Worm (Caenorhabditis elegans) whole organism, mixed stage, embryonic: Measurements from ENCODE around the gene lips-3.
A peak's percentile ranks its signal among the peaks of the same experiment; 100 is the strongest.

Experiments used
- M03D4.4 ChIP-seq: sonication (generic microtip); optimal IDR thresholded peaks from 2 replicates; lab custom pipeline; 2017; ENCODE audit warnings: mild to moderate bottlenecking, missing genetic modification characterization, missing compliant biosample characterization
- bed-3 ChIP-seq: fragments of 200-800 bp; sonication (Bioruptor generic); optimal IDR thresholded peaks from 3 replicates; lab custom pipeline; 2018; ENCODE audit warnings: mild to moderate bottlenecking, missing genetic modification characterization, moderate library complexity, missing compliant biosample characterization
- blmp-1 ChIP-seq: fragments of 150-350 bp; optimal IDR thresholded peaks from 2 replicates; lab custom pipeline; 2014; ENCODE audit warnings: missing biosample characterization, missing genetic modification characterization
- ceh-39 ChIP-seq: fragments of 150-350 bp; optimal IDR thresholded peaks from 2 replicates; lab custom pipeline; 2014; ENCODE audit warnings: missing biosample characterization, missing genetic modification characterization
- ceh-43 ChIP-seq: fragments of 200-800 bp; sonication (Bioruptor generic); optimal IDR thresholded peaks from 2 replicates; lab custom pipeline; 2018; ENCODE audit warnings: mild to moderate bottlenecking, missing genetic modification characterization, moderate library complexity, missing compliant biosample characterization
- ceh-83 ChIP-seq: fragments of 200-800 bp; sonication (Bioruptor generic); optimal IDR thresholded peaks from 2 replicates; lab custom pipeline; 2018; ENCODE audit warnings: mild to moderate bottlenecking, missing genetic modification characterization, missing compliant biosample characterization
- ces-1 ChIP-seq: fragments of 150-350 bp; optimal IDR thresholded peaks from 2 replicates; lab custom pipeline; 2014; ENCODE audit warnings: missing biosample characterization, missing genetic modification reagents, missing genetic modification characterization
- cnd-1 ChIP-seq: fragments of 200-800 bp; sonication (Bioruptor generic); optimal IDR thresholded peaks from 2 replicates; lab custom pipeline; 2018; ENCODE audit warnings: mild to moderate bottlenecking, missing genetic modification characterization, missing compliant biosample characterization
- drap-1 ChIP-seq: fragments of 200-800 bp; sonication (Bioruptor generic); optimal IDR thresholded peaks from 3 replicates; lab custom pipeline; 2018; ENCODE audit warnings: mild to moderate bottlenecking, missing genetic modification characterization, missing compliant biosample characterization
- elt-1 ChIP-seq: sonication (generic microtip); optimal IDR thresholded peaks from 2 replicates; lab custom pipeline; 2017; ENCODE audit warnings: missing genetic modification characterization, mild to moderate bottlenecking, missing compliant biosample characterization, antibody characterized with exemption, moderate library complexity, borderline replicate concordance; ENCODE audit not compliant: insufficient read depth
- elt-3 ChIP-seq: fragments of 150-350 bp; optimal IDR thresholded peaks from 2 replicates; lab custom pipeline; 2014; ENCODE audit warnings: missing biosample characterization, missing genetic modification characterization
- flh-1 ChIP-seq: fragments of 200-800 bp; sonication (Bioruptor generic); optimal IDR thresholded peaks from 2 replicates; lab custom pipeline; 2018; ENCODE audit warnings: mild to moderate bottlenecking, missing genetic modification characterization, moderate library complexity, missing compliant biosample characterization
- ham-2 ChIP-seq: fragments of 200-800 bp; sonication (Bioruptor generic); optimal IDR thresholded peaks from 2 replicates; lab custom pipeline; 2018; ENCODE audit warnings: mild to moderate bottlenecking, missing genetic modification characterization, missing compliant biosample characterization
- hlh-1 ChIP-seq: fragments of 150-350 bp; optimal IDR thresholded peaks from 2 replicates; lab custom pipeline; 2014; ENCODE audit warnings: missing biosample characterization, missing genetic modification reagents, missing genetic modification characterization
- lin-13 ChIP-seq: fragments of 150-350 bp; optimal IDR thresholded peaks from 2 replicates; lab custom pipeline; 2014; ENCODE audit warnings: missing biosample characterization, missing genetic modification characterization
- lin-32 ChIP-seq: fragments of 200-800 bp; sonication (Bioruptor generic); optimal IDR thresholded peaks from 2 replicates; lab custom pipeline; 2018; ENCODE audit warnings: mild to moderate bottlenecking, missing genetic modification characterization, missing compliant biosample characterization
- lsy-2 ChIP-seq: fragments of 150-350 bp; optimal IDR thresholded peaks from 2 replicates; lab custom pipeline; 2014; ENCODE audit warnings: missing biosample characterization, missing genetic modification characterization
- mab-5 ChIP-seq: fragments of 150-350 bp; optimal IDR thresholded peaks from 2 replicates; lab custom pipeline; 2014; ENCODE audit warnings: missing biosample characterization, missing genetic modification characterization
- mep-1 ChIP-seq: fragments of 150-350 bp; optimal IDR thresholded peaks from 2 replicates; lab custom pipeline; 2017; ENCODE audit warnings: missing biosample characterization, missing genetic modification reagents, missing genetic modification characterization, inconsistent platforms
- mls-2 ChIP-seq: sonication (generic microtip); optimal IDR thresholded peaks from 2 replicates; lab custom pipeline; 2016; ENCODE audit warnings: mild to moderate bottlenecking, missing genetic modification characterization, moderate library complexity, missing compliant biosample characterization
- nhr-12 ChIP-seq: fragments of 150-350 bp; optimal IDR thresholded peaks from 2 replicates; lab custom pipeline; 2014; ENCODE audit warnings: missing biosample characterization, missing genetic modification characterization
- nhr-2 ChIP-seq: fragments of 150-350 bp; optimal IDR thresholded peaks from 2 replicates; lab custom pipeline; 2014; ENCODE audit warnings: missing biosample characterization, missing genetic modification characterization
- nhr-237 ChIP-seq: fragments of 150-350 bp; optimal IDR thresholded peaks from 2 replicates; lab custom pipeline; 2014; ENCODE audit warnings: missing biosample characterization, missing genetic modification characterization
- nhr-28 ChIP-seq: fragments of 150-350 bp; optimal IDR thresholded peaks from 2 replicates; lab custom pipeline; 2014; ENCODE audit warnings: missing biosample characterization, missing genetic modification characterization
- nhr-76 ChIP-seq: sonication (generic microtip); optimal IDR thresholded peaks from 2 replicates; lab custom pipeline; 2017; ENCODE audit warnings: missing biosample characterization, missing genetic modification characterization
- pha-4 ChIP-seq: fragments of 150-350 bp; optimal IDR thresholded peaks from 2 replicates; lab custom pipeline; 2018; ENCODE audit warnings: missing biosample characterization, missing genetic modification reagents, missing genetic modification characterization
- sem-2 ChIP-seq: fragments of 200-800 bp; sonication (Bioruptor generic); optimal IDR thresholded peaks from 2 replicates; lab custom pipeline; 2018; ENCODE audit warnings: mild to moderate bottlenecking, missing genetic modification characterization, missing compliant biosample characterization
- snpc-4 ChIP-seq: fragments of 150-350 bp; optimal IDR thresholded peaks from 2 replicates; lab custom pipeline; 2014; ENCODE audit warnings: missing biosample characterization, missing genetic modification characterization
- sptf-1 ChIP-seq: sonication (generic microtip); optimal IDR thresholded peaks from 2 replicates; lab custom pipeline; 2017; ENCODE audit warnings: mild to moderate bottlenecking, missing genetic modification characterization, moderate library complexity, missing compliant biosample characterization
- tbx-8 ChIP-seq: fragments of 200-800 bp; sonication (Bioruptor generic); optimal IDR thresholded peaks from 2 replicates; lab custom pipeline; 2018; ENCODE audit warnings: mild to moderate bottlenecking, missing genetic modification characterization, moderate library complexity, missing compliant biosample characterization
- unc-120 ChIP-seq: sonication (generic microtip); optimal IDR thresholded peaks from 2 replicates; lab custom pipeline; 2017; ENCODE audit warnings: missing genetic modification characterization, missing compliant biosample characterization; ENCODE audit not compliant: poor library complexity, severe bottlenecking
- unc-39 ChIP-seq: fragments of 150-350 bp; optimal IDR thresholded peaks from 2 replicates; lab custom pipeline; 2014; ENCODE audit warnings: missing biosample characterization, missing genetic modification characterization
- unc-62 ChIP-seq: fragments of 150-350 bp; optimal IDR thresholded peaks from 2 replicates; lab custom pipeline; 2014; ENCODE audit warnings: missing biosample characterization, missing genetic modification reagents, missing genetic modification characterization
- zip-8 ChIP-seq: fragments of 150-350 bp; optimal IDR thresholded peaks from 2 replicates; lab custom pipeline; 2014; ENCODE audit warnings: missing biosample characterization, missing genetic modification characterization
- ztf-11 ChIP-seq: fragments of 150-350 bp; optimal IDR thresholded peaks from 2 replicates; lab custom pipeline; 2014; ENCODE audit warnings: missing biosample characterization, missing genetic modification characterization

Gene lips-3

ce11 chrIII:4665272-4665671, 48.9 kb downstream of the lips-3 start, which contains the start of gene T23F11.4:
TSS of gene T23F11.4 (minus strand) at chrIII:4665372.
- TF ChIP-seq unc-120 (tag; lab: Kevin White, UChicago) = no peak
- TF ChIP-seq nhr-237 (tag; lab: Kevin White, UChicago) = no peak
- TF ChIP-seq zip-8 (tag; lab: Kevin White, UChicago) = no peak
- TF ChIP-seq ham-2 (GFP tag; lab: Kevin White, UChicago) = no peak
- no peak for TF ChIP-seq ztf-11 (tag; lab: Kevin White, UChicago)
- TF ChIP-seq lsy-2 (tag; lab: Kevin White, UChicago) = no peak
- TF ChIP-seq flh-1 (GFP tag; lab: Kevin White, UChicago) = no peak
- no peak for TF ChIP-seq ceh-43 (GFP tag; lab: Kevin White, UChicago)
- no peak for TF ChIP-seq mab-5 (tag; lab: Kevin White, UChicago)
- TF ChIP-seq unc-39 = no peak
- TF ChIP-seq mep-1 (tag; lab: Kevin White, UChicago) = no peak
- no peak for TF ChIP-seq elt-1 (tag; lab: Kevin White, UChicago)
- no peak for TF ChIP-seq elt-3 (tag; lab: Kevin White, UChicago)
- TF ChIP-seq drap-1 (GFP tag; lab: Kevin White, UChicago) = no peak
- no peak for TF ChIP-seq nhr-28
- TF ChIP-seq tbx-8 (GFP tag; lab: Kevin White, UChicago) = no peak

- TF ChIP-seq snpc-4 (no peak), mep-1 (tag; lab: Kevin White, UChicago) (peak; percentile 41), ceh-39 (tag; lab: Kevin White, UChicago) (peak; percentile 3), cnd-1 (tag; lab: Kevin White, UChicago) (peak; percentile 47), nhr-76 (tag; lab: Kevin White, UChicago) (no peak), sptf-1 (tag; lab: Kevin White, UChicago) (peak; percentile 42), drap-1 (GFP tag; lab: Kevin White, UChicago) (peak; percentile 53), nhr-12 (tag; lab: Kevin White, UChicago) (peak; percentile 1), M03D4.4 (tag; lab: Kevin White, UChicago) (peak; percentile 38), unc-120 (tag; lab: Kevin White, UChicago) (peak; percentile 96), blmp-1 (tag; lab: Kevin White, UChicago) (no peak), unc-39 (no peak), nhr-28 (no peak), hlh-1 (tag; lab: Kevin White, UChicago) (peak; percentile 84), ceh-83 (no peak), nhr-237 (tag; lab: Kevin White, UChicago) (no peak), ceh-43 (GFP tag; lab: Kevin White, UChicago) (peak; percentile 40), lin-32 (GFP tag; lab: Kevin White, UChicago) (no peak), zip-8 (tag; lab: Kevin White, UChicago) (no peak), ztf-11 (tag; lab: Kevin White, UChicago) (no peak), tbx-8 (GFP tag; lab: Kevin White, UChicago) (no peak), elt-3 (tag; lab: Kevin White, UChicago) (no peak), elt-1 (tag; lab: Kevin White, UChicago) (no peak), pha-4 (tag; lab: Kevin White, UChicago) (peak; percentile 27), lin-13 (tag; lab: Kevin White, UChicago) (peak; percentile 54), ham-2 (GFP tag; lab: Kevin White, UChicago) (peak; percentile 62), unc-62 (GFP tag; lab: Kevin White, UChicago) (peak; percentile 73), flh-1 (GFP tag; lab: Kevin White, UChicago) (no peak), sem-2 (GFP tag; lab: Kevin White, UChicago) (no peak), mls-2 (tag; lab: Kevin White, UChicago) (no peak), bed-3 (GFP tag; lab: Kevin White, UChicago) (no peak), ces-1 (GFP tag; lab: Kevin White, UChicago) (peak; percentile 55), lsy-2 (tag; lab: Kevin White, UChicago) (peak; percentile 41), nhr-2 (tag; lab: Kevin White, UChicago) (no peak)
These were observed 50.5 kb downstream of the lips-3 start for ce11 chrIII:4666753-4667400.
